Worm (Caenorhabditis elegans): Measurements from ENCODE around the gene sqv-8.

The sqv-8 gene

ce11 chrII:9644940-9645634 lies 1.7 kb upstream of the sqv-8 start:
- no peak for TF ChIP-seq snpc-1.3 (tag; optimal IDR thresholded peaks at IDR 0.05; ENCODE audit: insufficient read depth)
- TF ChIP-seq madf-6 (GFP tag; IDR thresholded peaks at IDR 0.05), result 0 out of 2 replicates have a peak, but pooled peaks have one; percentile 31
- no peak for TF ChIP-seq Y53G8AR.9 (GFP tag; conservative IDR thresholded peaks at IDR 0.05)
- TF ChIP-seq nhr-80 (tag; optimal IDR thresholded peaks at IDR 0.05), result peak; percentile 50
- TF ChIP-seq egl-44 (GFP tag; IDR thresholded peaks at IDR 0.05), result no peak

- TF ChIP-seq B0336.3 (GFP tag; IDR thresholded peaks at IDR 0.05) (peak; percentile 16; the same call in 1 of the 2 replicates), K12H6.12 (tag; optimal IDR thresholded peaks at IDR 0.05) (peak; percentile 61), ztf-18 (tag; optimal IDR thresholded peaks at IDR 0.05) (no peak), unc-62 (GFP tag; optimal IDR thresholded peaks at IDR 0.05) (peak; percentile 7), lin-54 (GFP tag; optimal IDR thresholded peaks at IDR 0.05) (peak; percentile 37), attf-5 (GFP tag; optimal IDR thresholded peaks at IDR 0.05) (peak; percentile 67), gei-17 (GFP tag; optimal IDR thresholded peaks at IDR 0.05) (peak; percentile 18), nfyb-1 (GFP tag; IDR thresholded peaks at IDR 0.05) (peak; percentile 64; the same call in 1 of the 2 replicates), nhr-80 (tag; optimal IDR thresholded peaks at IDR 0.05) (peak; percentile 41), cebp-1 (GFP tag; IDR thresholded peaks at IDR 0.05) (no peak), cebp-1 (tag; optimal IDR thresholded peaks at IDR 0.05) (peak; percentile 64), zfh-2 (GFP tag; conservative IDR thresholded peaks at IDR 0.05) (peak; percentile 91), F39B2.1 (GFP tag; IDR thresholded peaks at IDR 0.05) (no peak), chd-7 (tag; optimal IDR thresholded peaks at IDR 0.05) (peak; percentile 45), hmg-1.2 (GFP tag; IDR thresholded peaks at IDR 0.05) (peak; percentile 78), ztf-3 (GFP tag; optimal IDR thresholded peaks at IDR 0.05) (no peak), ztf-26 (tag; optimal IDR thresholded peaks at IDR 0.05) (no peak), Y79H2A.3 (GFP tag; conservative IDR thresholded peaks at IDR 0.05) (no peak), let-607 (tag; optimal IDR thresholded peaks at IDR 0.05) (no peak), sea-2 (GFP tag; IDR thresholded peaks at IDR 0.05) (0 out of 2 replicates have a peak, but pooled peaks have one; percentile 31), akir-1 (GFP tag; optimal IDR thresholded peaks at IDR 0.05) (no peak), nfya-2 (GFP tag; IDR thresholded peaks at IDR 0.05) (no peak), madf-6 (GFP tag; IDR thresholded peaks at IDR 0.05) (no peak), efl-1 (GFP tag; optimal IDR thresholded peaks at IDR 0.05) (no peak), egrh-3 (GFP tag; IDR thresholded peaks at IDR 0.05) (peak; percentile 46; the same call in 1 of the 2 replicates), mes-4 (tag; optimal IDR thresholded peaks at IDR 0.05) (no peak), ceh-58 (GFP tag; IDR thresholded peaks at IDR 0.05) (no peak), lin-26 (GFP tag; IDR thresholded peaks at IDR 0.05) (peak; percentile 68; the same call in 1 of the 2 replicates), ztf-6 (GFP tag; IDR thresholded peaks at IDR 0.05) (no peak), nhr-90 (tag; optimal IDR thresholded peaks at IDR 0.05) (no peak), tlf-1 (GFP tag; optimal IDR thresholded peaks at IDR 0.05) (no peak), let-526 (GFP tag; IDR thresholded peaks at IDR 0.05) (no peak), tbp1 (GFP tag; optimal IDR thresholded peaks at IDR 0.05) (no peak), rcor-1 (GFP tag; IDR thresholded peaks at IDR 0.05) (peak; percentile 65; the same call in 1 of the 2 replicates), pbrm-1 (GFP tag; IDR thresholded peaks at IDR 0.05) (peak; percentile 21; the same call in 1 of the 2 replicates), snpc-4 (GFP tag; optimal IDR thresholded peaks at IDR 0.05) (no peak), snpc-4 (tag; optimal IDR thresholded peaks at IDR 0.05) (peak in 2 of 4 experiments; percentile 4 to 35), T26A5.8 (tag; optimal IDR thresholded peaks at IDR 0.05) (no peak), nhr-27 (tag; optimal IDR thresholded peaks at IDR 0.05) (peak; percentile 10), lin-40 (tag; optimal IDR thresholded peaks at IDR 0.05) (peak; percentile 66), K11D2.4 (GFP tag; IDR thresholded peaks at IDR 0.05) (0 out of 2 replicates have a peak, but pooled peaks have one; percentile 42), sdz-38 (tag; optimal IDR thresholded peaks at IDR 0.05) (no peak), madf-3 (GFP tag; IDR thresholded peaks at IDR 0.05) (no peak)
Measured at ce11 chrII:9646122-9646555, 639 bp upstream of the sqv-8 start.

Data from whole organism, young adult.